Worm (Caenorhabditis elegans) whole organism, early embryonic: ENCODE measurements around the gene lat-2.

ENCODE experiments used
- B0310.2 ChIP-seq: sonication (generic microtip); optimal IDR thresholded peaks from 2 replicates; lab custom pipeline; 2016; ENCODE audit warnings: mild to moderate bottlenecking, missing genetic modification characterization, missing compliant biosample characterization
- ets-7 ChIP-seq: sonication (generic microtip); optimal IDR thresholded peaks from 2 replicates; lab custom pipeline; 2016; ENCODE audit warnings: missing genotype, missing genetic modification characterization, missing compliant biosample characterization
- tbx-37 ChIP-seq: fragments of 200-800 bp; sonication (Bioruptor generic); conservative IDR thresholded peaks from 2 replicates; pipeline ENCODE4 v1.3.6; 2022; ENCODE audit warnings: missing genetic modification reagents, missing genetic modification characterization, missing compliant biosample characterization

DNA sequence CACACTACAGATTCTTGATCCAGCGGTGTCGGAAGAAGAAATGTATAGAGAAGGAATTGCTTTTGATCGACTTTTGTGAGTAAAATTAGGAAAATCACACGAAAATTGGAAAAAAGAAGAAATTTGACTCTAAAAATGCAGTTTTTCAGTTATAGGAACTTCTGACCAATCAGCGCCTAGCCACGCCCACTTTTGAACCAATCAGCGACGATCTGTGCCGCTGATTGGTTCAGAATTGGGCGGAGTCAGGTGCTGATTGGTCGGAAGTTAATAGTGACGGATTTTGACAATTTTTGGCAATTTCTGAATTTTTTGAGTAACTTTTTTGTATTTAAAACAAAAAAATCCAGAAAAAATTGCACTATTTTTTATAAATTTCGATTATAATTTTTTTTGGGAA lies 17.4 kb upstream of the lat-2 start:
- no peak for TF ChIP-seq tbx-37 (GFP tag; lab: Robert Waterston, UW)
- TF ChIP-seq ets-7 = no peak
- TF ChIP-seq B0310.2 (tag; lab: Kevin White, UChicago) = no peak
